Worm (Caenorhabditis elegans): Measurements from ENCODE around the gene irld-50.

irld-50 gene

ce11 chrII:2920234-2920633 is 23.6 kb downstream of the irld-50 start:
- TF ChIP-seq pes-1 (GFP tag; IDR thresholded peaks at IDR 0.05) (no peak), sea-1 (GFP tag; conservative IDR thresholded peaks at IDR 0.05) (no peak), ama-1 (optimal IDR thresholded peaks at IDR 0.05) (no peak), hmbx-1 (tag; optimal IDR thresholded peaks at IDR 0.05) (no peak)

ce11 chrII:2919074-2919857 is 24.6 kb downstream of the irld-50 start, which contains the start of the genes ncap-1 and Y110A2AR.1:
Gene ncap-1, minus strand, starts transcription at chrII:2919314.
Gene Y110A2AR.1, plus strand, starts transcription at chrII:2919710.
- no peak for TF ChIP-seq pes-1 (GFP tag; IDR thresholded peaks at IDR 0.05)
- TF ChIP-seq tbx-37 (GFP tag; conservative IDR thresholded peaks at IDR 0.05), result no peak
- no peak for TF ChIP-seq B0310.2 (tag; optimal IDR thresholded peaks at IDR 0.05)
- TF ChIP-seq tra-4 (tag; optimal IDR thresholded peaks at IDR 0.05), result no peak
- no peak for TF ChIP-seq hmbx-1 (tag; optimal IDR thresholded peaks at IDR 0.05)
- no peak for TF ChIP-seq ets-7 (tag; optimal IDR thresholded peaks at IDR 0.05)
- no peak for TF ChIP-seq hnd-1 (tag; optimal IDR thresholded peaks at IDR 0.05)
- no peak for TF ChIP-seq scrt-1 (GFP tag; IDR thresholded peaks at IDR 0.05)
- no peak for TF ChIP-seq ceh-36 (tag; optimal IDR thresholded peaks at IDR 0.05)
- TF ChIP-seq ceh-13 (GFP tag; optimal IDR thresholded peaks at IDR 0.05), result no peak

ce11 chrII:2913505-2913904 is 30.4 kb downstream of the irld-50 start, which contains the start of gene ubc-15:
Gene ubc-15, minus strand, starts transcription at chrII:2913605.
- TF ChIP-seq tra-4 (tag; optimal IDR thresholded peaks at IDR 0.05), result no peak
- no peak for TF ChIP-seq hmg-4 (GFP tag; optimal IDR thresholded peaks at IDR 0.05)
- TF ChIP-seq hmbx-1 (tag; optimal IDR thresholded peaks at IDR 0.05), result no peak
- TF ChIP-seq ets-7 (tag; optimal IDR thresholded peaks at IDR 0.05), result no peak
- TF ChIP-seq ama-1 (optimal IDR thresholded peaks at IDR 0.05), result no peak
- no peak for TF ChIP-seq pes-1 (GFP tag; IDR thresholded peaks at IDR 0.05)
- no peak for TF ChIP-seq sea-1 (GFP tag; conservative IDR thresholded peaks at IDR 0.05)
- no peak for TF ChIP-seq F13C5.2 (tag; optimal IDR thresholded peaks at IDR 0.05)
- no peak for TF ChIP-seq aly-1 (tag; optimal IDR thresholded peaks at IDR 0.05)

- TF ChIP-seq B0310.2 (tag; optimal IDR thresholded peaks at IDR 0.05) (no peak), pes-1 (GFP tag; IDR thresholded peaks at IDR 0.05) (no peak), sea-1 (GFP tag; conservative IDR thresholded peaks at IDR 0.05) (no peak), scrt-1 (GFP tag; IDR thresholded peaks at IDR 0.05) (no peak), flt-1 (GFP tag; IDR thresholded peaks at IDR 0.05) (no peak), tbx-11 (GFP tag; IDR thresholded peaks at IDR 0.05) (no peak), hmg-4 (GFP tag; optimal IDR thresholded peaks at IDR 0.05) (no peak), ceh-36 (tag; optimal IDR thresholded peaks at IDR 0.05) (no peak), aly-1 (tag; optimal IDR thresholded peaks at IDR 0.05) (no peak), F13C5.2 (tag; optimal IDR thresholded peaks at IDR 0.05) (no peak), hmbx-1 (tag; optimal IDR thresholded peaks at IDR 0.05) (no peak), ama-1 (optimal IDR thresholded peaks at IDR 0.05) (no peak), ceh-13 (GFP tag; optimal IDR thresholded peaks at IDR 0.05) (no peak), tra-4 (tag; optimal IDR thresholded peaks at IDR 0.05) (no peak), tbx-37 (GFP tag; conservative IDR thresholded peaks at IDR 0.05) (no peak), hnd-1 (tag; optimal IDR thresholded peaks at IDR 0.05) (no peak), ets-7 (tag; optimal IDR thresholded peaks at IDR 0.05) (no peak)
Observed at ce11 chrII:2903748-2904147, 40.1 kb downstream of the irld-50 start.

- no peak for TF ChIP-seq aly-1 (tag; optimal IDR thresholded peaks at IDR 0.05)
- no peak for TF ChIP-seq B0310.2 (tag; optimal IDR thresholded peaks at IDR 0.05)
- TF ChIP-seq hmbx-1 (tag; optimal IDR thresholded peaks at IDR 0.05), result no peak
- TF ChIP-seq hnd-1 (tag; optimal IDR thresholded peaks at IDR 0.05), result no peak
- TF ChIP-seq hmg-4 (GFP tag; optimal IDR thresholded peaks at IDR 0.05), result no peak
Observed at ce11 chrII:2901158-2901557, 42.7 kb downstream of the irld-50 start.

- no peak for TF ChIP-seq hnd-1 (tag; optimal IDR thresholded peaks at IDR 0.05)
- no peak for TF ChIP-seq hmg-4 (GFP tag; optimal IDR thresholded peaks at IDR 0.05)
- no peak for TF ChIP-seq flt-1 (GFP tag; IDR thresholded peaks at IDR 0.05)
- TF ChIP-seq ama-1 (optimal IDR thresholded peaks at IDR 0.05), result no peak
- no peak for TF ChIP-seq ets-7 (tag; optimal IDR thresholded peaks at IDR 0.05)
- no peak for TF ChIP-seq tbx-37 (GFP tag; conservative IDR thresholded peaks at IDR 0.05)
- no peak for TF ChIP-seq B0310.2 (tag; optimal IDR thresholded peaks at IDR 0.05)
- TF ChIP-seq scrt-1 (GFP tag; IDR thresholded peaks at IDR 0.05), result no peak
- no peak for TF ChIP-seq ceh-36 (tag; optimal IDR thresholded peaks at IDR 0.05)
- TF ChIP-seq tbx-11 (GFP tag; IDR thresholded peaks at IDR 0.05), result no peak
- no peak for TF ChIP-seq F13C5.2 (tag; optimal IDR thresholded peaks at IDR 0.05)
- TF ChIP-seq tra-4 (tag; optimal IDR thresholded peaks at IDR 0.05), result no peak
- no peak for TF ChIP-seq ceh-13 (GFP tag; optimal IDR thresholded peaks at IDR 0.05)
- no peak for TF ChIP-seq sea-1 (GFP tag; conservative IDR thresholded peaks at IDR 0.05)
- no peak for TF ChIP-seq hmbx-1 (tag; optimal IDR thresholded peaks at IDR 0.05)
- TF ChIP-seq aly-1 (tag; optimal IDR thresholded peaks at IDR 0.05), result no peak
- TF ChIP-seq pes-1 (GFP tag; IDR thresholded peaks at IDR 0.05), result no peak
Observed at ce11 chrII:2900248-2900647, 43.6 kb downstream of the irld-50 start, which contains the start of gene ubc-26. Gene ubc-26, minus strand, starts transcription at chrII:2900348.

ce11 chrII:2894295-2894694 is 49.6 kb downstream of the irld-50 start, which contains the start of gene sqv-2:
Gene sqv-2, minus strand, starts transcription at chrII:2894395.
- TF ChIP-seq pes-1 (GFP tag; IDR thresholded peaks at IDR 0.05) (no peak), tra-4 (tag; optimal IDR thresholded peaks at IDR 0.05) (no peak), ama-1 (optimal IDR thresholded peaks at IDR 0.05) (no peak), tbx-11 (GFP tag; IDR thresholded peaks at IDR 0.05) (no peak), sea-1 (GFP tag; conservative IDR thresholded peaks at IDR 0.05) (no peak), scrt-1 (GFP tag; IDR thresholded peaks at IDR 0.05) (no peak)
